Fruit fly (Drosophila melanogaster): Measurements from ENCODE around the gene TP53INP.

- no peak for TF ChIP-seq tj (GFP tag; optimal IDR thresholded peaks at IDR 0.05)
- TF ChIP-seq ovo (GFP tag; optimal IDR thresholded peaks at IDR 0.05): no peak
- TF ChIP-seq kay (GFP tag; ENCODE audit: borderline replicate concordance): no peak
- no peak for TF ChIP-seq bab1 (GFP tag; optimal IDR thresholded peaks at IDR 0.05)
- TF ChIP-seq CG7045 (GFP tag; optimal IDR thresholded peaks at IDR 0.05): peak; percentile 17
- TF ChIP-seq Clk (GFP tag; optimal IDR thresholded peaks at IDR 0.05): no peak
- peak; percentile 8 for TF ChIP-seq CG1620 (GFP tag; optimal IDR thresholded peaks at IDR 0.05)
Measured at dm6 chr3L:4415326-4416274, 8.9 kb downstream of the TP53INP start.
